Fruit fly (Drosophila melanogaster) whole organism, embryonic: ENCODE results near the gene superdeath.

ENCODE experiments used
- Atf6 ChIP-seq: fragments of 200-800 bp; sonication (Bioruptor generic); IDR thresholded peaks from 2 replicates; pipeline ENCODE4 v1.3.6; 2022; ENCODE audit warnings: missing biosample characterization, missing genetic modification characterization
- CG10565 ChIP-seq: fragments of 200-800 bp; sonication (Bioruptor generic); optimal IDR thresholded peaks from 3 replicates; lab custom pipeline; 2016; ENCODE audit warnings: missing biosample characterization, mild to moderate bottlenecking, missing genetic modification characterization
- CG10959 ChIP-seq: fragments of 200-800 bp; sonication (Bioruptor generic); IDR thresholded peaks from 2 replicates; pipeline ENCODE4 v1.3.6; 2022; ENCODE audit warnings: missing biosample characterization, missing genetic modification characterization
- CG12391 ChIP-seq: fragments of 200-800 bp; sonication (Bioruptor generic); optimal IDR thresholded peaks from 3 replicates; lab custom pipeline; 2018; ENCODE audit warnings: missing biosample characterization, mild to moderate bottlenecking, missing genetic modification characterization, moderate library complexity
- CG13624 ChIP-seq: fragments of 200-800 bp; sonication (Bioruptor generic); optimal IDR thresholded peaks from 2 replicates; lab custom pipeline; 2016; ENCODE audit warnings: missing biosample characterization, missing genetic modification characterization
- CG14441 ChIP-seq: fragments of 200-800 bp; sonication (Bioruptor generic); IDR thresholded peaks from 2 replicates; pipeline ENCODE4 v1.3.6; 2022; ENCODE audit warnings: missing biosample characterization, missing genetic modification characterization
- CG14710 ChIP-seq: fragments of 200-800 bp; sonication (Bioruptor generic); optimal IDR thresholded peaks from 3 replicates; lab custom pipeline; 2019; ENCODE audit warnings: missing biosample characterization, mild to moderate bottlenecking, missing genetic modification characterization, moderate library complexity
- CG15696 ChIP-seq: fragments of 200-800 bp; sonication (Bioruptor generic); optimal IDR thresholded peaks from 2 replicates; lab custom pipeline; 2019; ENCODE audit warnings: missing biosample characterization, mild to moderate bottlenecking, missing genetic modification characterization, moderate library complexity
- CG17359 ChIP-seq: fragments of 200-800 bp; sonication (Bioruptor generic); optimal IDR thresholded peaks from 3 replicates; lab custom pipeline; 2018; ENCODE audit warnings: missing biosample characterization, mild to moderate bottlenecking, missing genetic modification characterization, moderate library complexity
- CG3163 ChIP-seq: fragments of 200-800 bp; sonication (Bioruptor generic); optimal IDR thresholded peaks from 3 replicates; lab custom pipeline; 2016; ENCODE audit warnings: missing biosample characterization, missing genetic modification characterization
- CG3281 ChIP-seq: fragments of 200-800 bp; sonication (Bioruptor generic); optimal IDR thresholded peaks from 3 replicates; lab custom pipeline; 2017; ENCODE audit warnings: missing biosample characterization, mild to moderate bottlenecking, missing genetic modification characterization
- CG3407 ChIP-seq: fragments of 200-800 bp; sonication (Bioruptor generic); optimal IDR thresholded peaks from 2 replicates; lab custom pipeline; 2018; ENCODE audit warnings: missing biosample characterization, mild to moderate bottlenecking, missing genetic modification characterization
- CG34422 ChIP-seq: fragments of 200-800 bp; sonication (Bioruptor generic); IDR thresholded peaks from 3 replicates; pipeline ENCODE4 v1.3.6; 2022; ENCODE audit warnings: missing biosample characterization, missing genetic modification characterization
- CG3995 ChIP-seq: fragments of 200-800 bp; sonication (Bioruptor generic); optimal IDR thresholded peaks from 3 replicates; lab custom pipeline; 2016; ENCODE audit warnings: missing biosample characterization, missing genetic modification characterization
- CG6175 ChIP-seq: fragments of 200-800 bp; sonication (Bioruptor generic); IDR thresholded peaks from 3 replicates; pipeline ENCODE4 v1.3.6; 2022; ENCODE audit warnings: missing biosample characterization, missing genetic modification characterization
- CG6854 ChIP-seq: fragments of 200-800 bp; sonication (Bioruptor generic); optimal IDR thresholded peaks from 3 replicates; lab custom pipeline; 2017; ENCODE audit warnings: missing biosample characterization, mild to moderate bottlenecking, missing genetic modification characterization
- CG7357 ChIP-seq: fragments of 200-800 bp; sonication (Bioruptor generic); IDR thresholded peaks from 3 replicates; pipeline ENCODE4 v1.3.6; 2022; ENCODE audit warnings: missing biosample characterization, missing genetic modification characterization
- CG7786 ChIP-seq: fragments of 200-800 bp; sonication (Bioruptor generic); optimal IDR thresholded peaks from 2 replicates; lab custom pipeline; 2016; ENCODE audit warnings: missing biosample characterization, missing genetic modification characterization
- CG8359 ChIP-seq: fragments of 200-800 bp; sonication (Bioruptor generic); optimal IDR thresholded peaks from 2 replicates; lab custom pipeline; 2017; ENCODE audit warnings: missing biosample characterization, mild to moderate bottlenecking, missing genetic modification characterization, borderline replicate concordance
- CG8388 ChIP-seq: fragments of 200-800 bp; sonication (Bioruptor generic); optimal IDR thresholded peaks from 2 replicates; lab custom pipeline; 2019; ENCODE audit warnings: missing biosample characterization, mild to moderate bottlenecking, missing genetic modification characterization, moderate library complexity
- CG8944 ChIP-seq: fragments of 200-800 bp; sonication (Bioruptor generic); optimal IDR thresholded peaks from 3 replicates; lab custom pipeline; 2016; ENCODE audit warnings: missing biosample characterization, missing genetic modification characterization
- Dad ChIP-seq: fragments of 200-800 bp; sonication (Bioruptor generic); optimal IDR thresholded peaks from 3 replicates; lab custom pipeline; 2016; ENCODE audit warnings: missing biosample characterization, missing genetic modification characterization
- Dbx ChIP-seq: fragments of 200-800 bp; sonication (Bioruptor generic); IDR thresholded peaks from 3 replicates; pipeline ENCODE4 v1.3.6; 2022; ENCODE audit warnings: missing biosample characterization, missing genetic modification characterization
- Doc3 ChIP-seq: fragments of 200-800 bp; sonication (Bioruptor generic); IDR thresholded peaks from 3 replicates; pipeline ENCODE4 v1.3.6; 2022; ENCODE audit warnings: missing biosample characterization, missing genetic modification characterization; ENCODE audit not compliant: partially characterized antibody
- Ets97D ChIP-seq: fragments of 200-800 bp; sonication (Bioruptor generic); optimal IDR thresholded peaks from 3 replicates; lab custom pipeline; 2016; ENCODE audit warnings: missing biosample characterization, missing genetic modification characterization
- H2.0 ChIP-seq: fragments of 200-800 bp; sonication (Bioruptor generic); IDR thresholded peaks from 2 replicates; pipeline ENCODE4 v1.3.6; 2022; ENCODE audit warnings: missing biosample characterization, missing genetic modification characterization
- HLH3B ChIP-seq: fragments of 200-800 bp; sonication (Bioruptor generic); IDR thresholded peaks from 2 replicates; pipeline ENCODE4 v1.3.6; 2022; ENCODE audit warnings: missing biosample characterization, missing genetic modification characterization
- Hmr ChIP-seq: fragments of 200-800 bp; sonication (Bioruptor generic); optimal IDR thresholded peaks from 3 replicates; lab custom pipeline; 2017; ENCODE audit warnings: mild to moderate bottlenecking, missing biosample characterization, missing genetic modification reagents, missing genetic modification characterization
- Jarid2 ChIP-seq: fragments of 200-800 bp; sonication (Bioruptor generic); optimal IDR thresholded peaks from 3 replicates; lab custom pipeline; 2017; ENCODE audit warnings: mild to moderate bottlenecking, missing biosample characterization, missing genetic modification reagents, missing genetic modification characterization
- Kr ChIP-seq: fragments of 200-800 bp; sonication (Bioruptor generic); optimal IDR thresholded peaks from 2 replicates; lab custom pipeline; 2017; ENCODE audit warnings: missing biosample characterization, mild to moderate bottlenecking, missing genetic modification characterization
- MBD-R2 ChIP-seq: fragments of 200-800 bp; sonication (Bioruptor generic); IDR thresholded peaks from 2 replicates; pipeline ENCODE4 v1.3.6; 2022; ENCODE audit warnings: missing biosample characterization, missing genetic modification characterization
- MESR4 ChIP-seq: fragments of 200-800 bp; sonication (Bioruptor generic); optimal IDR thresholded peaks from 2 replicates; lab custom pipeline; 2018; ENCODE audit warnings: missing biosample characterization, mild to moderate bottlenecking, missing genetic modification characterization, moderate library complexity
- NfI ChIP-seq: fragments of 200-800 bp; sonication (Bioruptor generic); optimal IDR thresholded peaks from 3 replicates; lab custom pipeline; 2018; ENCODE audit warnings: missing biosample characterization, mild to moderate bottlenecking, missing genetic modification characterization, moderate library complexity
- Ptx1 ChIP-seq: fragments of 200-800 bp; sonication (Bioruptor generic); IDR thresholded peaks from 2 replicates; pipeline ENCODE4 v1.3.6; 2022; ENCODE audit warnings: missing biosample characterization, missing genetic modification characterization
- chm ChIP-seq: fragments of 200-800 bp; sonication (Bioruptor generic); IDR thresholded peaks from 2 replicates; pipeline ENCODE4 v1.3.6; 2022; ENCODE audit warnings: missing biosample characterization, missing genetic modification characterization
- da ChIP-seq: fragments of 200-800 bp; sonication (Bioruptor generic); optimal IDR thresholded peaks from 2 replicates; lab custom pipeline; 2016; ENCODE audit warnings: missing biosample characterization, missing genetic modification characterization
- dmrt11E ChIP-seq: fragments of 200-800 bp; sonication (Bioruptor generic); optimal IDR thresholded peaks from 3 replicates; lab custom pipeline; 2018; ENCODE audit warnings: missing biosample characterization, mild to moderate bottlenecking, missing genetic modification characterization, moderate library complexity
- grau ChIP-seq: fragments of 200-800 bp; optimal IDR thresholded peaks from 3 replicates; lab custom pipeline; 2019; ENCODE audit warnings: missing biosample characterization, mild to moderate bottlenecking, missing genetic modification characterization, moderate library complexity
- hb ChIP-seq: fragments of 200-800 bp; sonication (Bioruptor generic); IDR thresholded peaks from 3 replicates; pipeline ENCODE4 v1.3.6; 2022; ENCODE audit warnings: missing biosample characterization, missing genetic modification characterization; ENCODE audit not compliant: partially characterized antibody
- jing ChIP-seq: fragments of 200-800 bp; sonication (Bioruptor generic); optimal IDR thresholded peaks from 2 replicates; lab custom pipeline; 2018; ENCODE audit warnings: missing biosample characterization, mild to moderate bottlenecking, missing genetic modification characterization
- kni ChIP-seq: fragments of 200-800 bp; sonication (Bioruptor generic); optimal IDR thresholded peaks from 3 replicates; lab custom pipeline; 2017; ENCODE audit warnings: mild to moderate bottlenecking, missing biosample characterization, missing genetic modification reagents, missing genetic modification characterization
- luna ChIP-seq: fragments of 200-800 bp; sonication (Bioruptor generic); optimal IDR thresholded peaks from 2 replicates; lab custom pipeline; 2016; ENCODE audit warnings: missing biosample characterization, missing genetic modification characterization
- nmo ChIP-seq: fragments of 200-800 bp; sonication (Bioruptor generic); optimal IDR thresholded peaks from 2 replicates; lab custom pipeline; 2018; ENCODE audit warnings: missing biosample characterization, mild to moderate bottlenecking, missing genetic modification characterization, moderate library complexity
- pho ChIP-seq: fragments of 200-800 bp; sonication (Bioruptor generic); optimal IDR thresholded peaks from 2 replicates; lab custom pipeline; 2016; ENCODE audit warnings: missing biosample characterization, missing genetic modification characterization
- phol ChIP-seq: fragments of 200-800 bp; sonication (Bioruptor generic); optimal IDR thresholded peaks from 3 replicates; lab custom pipeline; 2018; ENCODE audit warnings: missing biosample characterization, mild to moderate bottlenecking, missing genetic modification characterization, moderate library complexity
- sens ChIP-seq: fragments of 200-800 bp; sonication (Bioruptor generic); peaks from one replicate; lab custom pipeline; 2016; ENCODE audit warnings: missing biosample characterization, missing genetic modification characterization
- tin ChIP-seq: fragments of 200-800 bp; sonication (Bioruptor generic); optimal IDR thresholded peaks from 3 replicates; lab custom pipeline; 2016; ENCODE audit warnings: missing biosample characterization, missing genetic modification characterization
- twi ChIP-seq: fragments of 200-800 bp; optimal IDR thresholded peaks from 2 replicates; lab custom pipeline; 2019; ENCODE audit warnings: missing biosample characterization, mild to moderate bottlenecking, missing genetic modification characterization, moderate library complexity
- unpg ChIP-seq: fragments of 200-800 bp; sonication (Bioruptor generic); optimal IDR thresholded peaks from 3 replicates; lab custom pipeline; 2018; ENCODE audit warnings: missing biosample characterization, mild to moderate bottlenecking, missing genetic modification characterization, moderate library complexity
- z ChIP-seq: fragments of 200-800 bp; sonication (Bioruptor generic); IDR thresholded peaks from 3 replicates; pipeline ENCODE4 v1.3.6; 2022; ENCODE audit warnings: missing biosample characterization, missing genetic modification characterization
- zen2 ChIP-seq: fragments of 200-800 bp; sonication (Bioruptor generic); IDR thresholded peaks from 3 replicates; pipeline ENCODE4 v1.3.6; 2022; ENCODE audit warnings: missing biosample characterization, missing genetic modification characterization; ENCODE audit not compliant: partially characterized antibody

The superdeath gene

dm6 chr3R:29153197-29153644 is 14.8 kb downstream of the superdeath start, which contains the start of the genes Slbp and Rpn2 (continued):
- TF ChIP-seq CG12391 (tag; lab: Kevin White, UChicago): peak; percentile 67
- peak; percentile 90 for TF ChIP-seq MBD-R2 (GFP tag; lab: Robert Waterston, UW)
- TF ChIP-seq CG3163 (GFP tag; lab: Kevin White, UChicago): peak; percentile 59
- TF ChIP-seq Atf6 (GFP tag; lab: Robert Waterston, UW): no peak
- no peak for TF ChIP-seq CG3407 (GFP tag; lab: Kevin White, UChicago)
- TF ChIP-seq hb (GFP tag; lab: Robert Waterston, UW): peak; percentile 82; the same call in 2 of the 3 replicates
- TF ChIP-seq Dbx: no peak; the same call in 2 of the 3 replicates
- no peak for TF ChIP-seq da (GFP tag; lab: Kevin White, UChicago)
- no peak for TF ChIP-seq CG17359 (tag; lab: Kevin White, UChicago)
- no peak for TF ChIP-seq Jarid2 (GFP tag; lab: Kevin White, UChicago)
- TF ChIP-seq CG14710: peak; percentile 83
- peak; percentile 47; the same call in 2 of the 3 replicates for TF ChIP-seq CG34422 (GFP tag; lab: Robert Waterston, UW)
- TF ChIP-seq CG15696 (tag; lab: Kevin White, UChicago): no peak
- no peak for TF ChIP-seq CG10959 (GFP tag; lab: Robert Waterston, UW)
- TF ChIP-seq grau: peak; percentile 50
- TF ChIP-seq twi (tag; lab: Kevin White, UChicago): no peak
- TF ChIP-seq Doc3 (GFP tag; lab: Robert Waterston, UW): peak; percentile 95
- TF ChIP-seq unpg (GFP tag; lab: Kevin White, UChicago): peak; percentile 39
- no peak for TF ChIP-seq CG7357
- no peak for TF ChIP-seq H2.0
- TF ChIP-seq CG6175 (GFP tag; lab: Robert Waterston, UW): no peak
- TF ChIP-seq jing (GFP tag; lab: Kevin White, UChicago): no peak
- no peak for TF ChIP-seq CG6854 (GFP tag; lab: Kevin White, UChicago)
- peak; percentile 87 for TF ChIP-seq Ets97D (GFP tag; lab: Kevin White, UChicago)
- no peak for TF ChIP-seq kni (GFP tag; lab: Kevin White, UChicago)
- no peak for TF ChIP-seq CG14441 (GFP tag; lab: Robert Waterston, UW)
- TF ChIP-seq sens (GFP tag; lab: Kevin White, UChicago): peak; percentile 85
- TF ChIP-seq Dad (GFP tag; lab: Kevin White, UChicago): peak; percentile 48
- TF ChIP-seq tin (GFP tag; lab: Kevin White, UChicago): peak; percentile 20
- peak; percentile 20 for TF ChIP-seq CG3281
- TF ChIP-seq Kr (GFP tag; lab: Kevin White, UChicago): no peak
- peak; percentile 55 for TF ChIP-seq CG7786 (GFP tag; lab: Kevin White, UChicago)
- TF ChIP-seq CG13624 (GFP tag; lab: Kevin White, UChicago): peak; percentile 62
- peak; percentile 9 for TF ChIP-seq dmrt11E (tag; lab: Kevin White, UChicago)
- TF ChIP-seq MESR4 (GFP tag; lab: Kevin White, UChicago): peak; percentile 58
- peak; percentile 41 for TF ChIP-seq CG3995 (GFP tag; lab: Kevin White, UChicago)
- no peak for TF ChIP-seq CG10565 (GFP tag; lab: Kevin White, UChicago)
- peak; percentile 74 for TF ChIP-seq nmo (GFP tag; lab: Kevin White, UChicago)
- peak; percentile 71 for TF ChIP-seq phol (tag; lab: Kevin White, UChicago)
- no peak for TF ChIP-seq chm (GFP tag; lab: Robert Waterston, UW)
- TF ChIP-seq Hmr (GFP tag; lab: Kevin White, UChicago): peak; percentile 48
- TF ChIP-seq CG8944 (GFP tag; lab: Kevin White, UChicago): peak; percentile 7
- TF ChIP-seq pho (GFP tag; lab: Kevin White, UChicago): peak; percentile 68
- TF ChIP-seq HLH3B (GFP tag; lab: Robert Waterston, UW): no peak
- peak; percentile 66 for TF ChIP-seq CG8359 (GFP tag; lab: Kevin White, UChicago)
- TF ChIP-seq z (GFP tag; lab: Robert Waterston, UW): no peak
- peak; percentile 87; the same call in 2 of the 3 replicates for TF ChIP-seq zen2 (GFP tag; lab: Robert Waterston, UW)
- no peak for TF ChIP-seq CG8388
- no peak for TF ChIP-seq luna (GFP tag; lab: Kevin White, UChicago)
- peak; percentile 55 for TF ChIP-seq NfI (GFP tag; lab: Kevin White, UChicago)
- no peak for TF ChIP-seq Ptx1 (GFP tag; lab: Robert Waterston, UW)
